Fruit fly (Drosophila melanogaster): ENCODE data around the gene CG15715.

- no peak for TF ChIP-seq Dp (GFP tag; optimal IDR thresholded peaks at IDR 0.05)
- no peak for TF ChIP-seq BtbVII (GFP tag; optimal IDR thresholded peaks at IDR 0.05)
- TF ChIP-seq ttk (GFP tag; IDR thresholded peaks at IDR 0.05) = no peak
- TF ChIP-seq Gug (GFP tag; IDR thresholded peaks at IDR 0.05) = no peak
- no peak for TF ChIP-seq B-H1 (GFP tag; IDR thresholded peaks at IDR 0.05)
- TF ChIP-seq Xbp1 (GFP tag; optimal IDR thresholded peaks at IDR 0.05) = no peak
- no peak for TF ChIP-seq CG17361 (GFP tag; IDR thresholded peaks at IDR 0.05)
- TF ChIP-seq CG1647 (GFP tag; optimal IDR thresholded peaks at IDR 0.05) = no peak
- no peak for TF ChIP-seq H2.0 (GFP tag; IDR thresholded peaks at IDR 0.05)
Observed at dm6 chr3L:15809768-15810167, 27.5 kb downstream of the CG15715 start.

Data from whole organism, embryonic.